Worm (Caenorhabditis elegans): ENCODE results near the gene tsp-4.

- TF ChIP-seq dao-5 (tag; optimal IDR thresholded peaks at IDR 0.05) (no peak), him-1 (tag; optimal IDR thresholded peaks at IDR 0.05) (no peak)
These were observed 18.1 kb downstream of the tsp-4 start, which contains the start of gene sru-18 for ce11 chrIV:12501956-12502355.

All from whole organism, L4/young adult.